Fruit fly (Drosophila melanogaster): ENCODE results near the gene CG8086.
A peak's percentile ranks its signal among the peaks of the same experiment; 100 is the strongest.

Gene CG8086

dm6 chr2L:8212666-8213270, 44.5 kb downstream of the CG8086 start, which contains the start of the genes CG8372 and CG8360 (continued):
- TF ChIP-seq Awh (GFP tag; IDR thresholded peaks at IDR 0.05) (peak; percentile 99), Dip3 (GFP tag; optimal IDR thresholded peaks at IDR 0.05) (peak; percentile 99), Myb (GFP tag; optimal IDR thresholded peaks at IDR 0.05) (peak; percentile 95), Atf3 (GFP tag; optimal IDR thresholded peaks at IDR 0.05) (peak; percentile 99), Lhr (GFP tag; optimal IDR thresholded peaks at IDR 0.05) (peak; percentile 92), CTCF (GFP tag; optimal IDR thresholded peaks at IDR 0.05) (peak; percentile 76), pum (GFP tag; optimal IDR thresholded peaks at IDR 0.05) (peak; percentile 99), CG9817 (tag; optimal IDR thresholded peaks at IDR 0.05) (peak; percentile 98), Aef1 (GFP tag; IDR thresholded peaks at IDR 0.05) (peak; percentile 99), CG14667 (GFP tag; IDR thresholded peaks at IDR 0.05) (peak; percentile 99), CG13894 (tag; optimal IDR thresholded peaks at IDR 0.05) (peak; percentile 96), CG14441 (GFP tag; IDR thresholded peaks at IDR 0.05) (peak; percentile 99), toy (GFP tag; IDR thresholded peaks at IDR 0.05) (peak; percentile 96), CrebB (tag; optimal IDR thresholded peaks at IDR 0.05) (peak; percentile 97), chif (GFP tag; optimal IDR thresholded peaks at IDR 0.05) (peak; percentile 99), CG1602 (GFP tag; optimal IDR thresholded peaks at IDR 0.05) (peak; percentile 99), CG34224 (GFP tag; IDR thresholded peaks at IDR 0.05; ENCODE audit: partially characterized antibody) (peak; percentile 42; the same call in 2 of the 3 replicates), Sry-δ (GFP tag; optimal IDR thresholded peaks at IDR 0.05) (peak; percentile 85), CG43689 (GFP tag; IDR thresholded peaks at IDR 0.05) (peak; percentile 98), trh (GFP tag; optimal IDR thresholded peaks at IDR 0.05) (peak; percentile 98), NC2α (GFP tag; optimal IDR thresholded peaks at IDR 0.05) (peak; percentile 97), nerfin-2 (GFP tag; IDR thresholded peaks at IDR 0.05; ENCODE audit: partially characterized antibody) (no peak), Elba2 (GFP tag; optimal IDR thresholded peaks at IDR 0.05) (peak; percentile 99), disco-r (GFP tag; optimal IDR thresholded peaks at IDR 0.05) (peak; percentile 98), CG1233 (GFP tag; optimal IDR thresholded peaks at IDR 0.05) (peak; percentile 98), ranshi (GFP tag; IDR thresholded peaks at IDR 0.05) (peak; percentile 99), CG4404 (GFP tag; IDR thresholded peaks at IDR 0.05) (peak; percentile 99), CG4707 (GFP tag; optimal IDR thresholded peaks at IDR 0.05) (peak; percentile 95), Hr3 (GFP tag; optimal IDR thresholded peaks at IDR 0.05) (peak; percentile 99), CG14860 (GFP tag; IDR thresholded peaks at IDR 0.05; ENCODE audit: partially characterized antibody) (no peak), crol (GFP tag; IDR thresholded peaks at IDR 0.05) (peak; percentile 79), ara (GFP tag; IDR thresholded peaks at IDR 0.05) (peak; percentile 99), luna (GFP tag; optimal IDR thresholded peaks at IDR 0.05) (peak; percentile 97), wor (GFP tag; IDR thresholded peaks at IDR 0.05) (peak; percentile 96), CHES-1-like (GFP tag; optimal IDR thresholded peaks at IDR 0.05) (peak; percentile 99), hb (GFP tag; IDR thresholded peaks at IDR 0.05; ENCODE audit: partially characterized antibody) (0 out of 3 replicates have a peak, but pooled peaks have one; percentile 31), crc (GFP tag; optimal IDR thresholded peaks at IDR 0.05) (peak; percentile 99), CG17829 (tag; optimal IDR thresholded peaks at IDR 0.05) (peak; percentile 98), CG17802 (tag; optimal IDR thresholded peaks at IDR 0.05) (peak; percentile 92), CG10431 (GFP tag; optimal IDR thresholded peaks at IDR 0.05) (peak; percentile 92), Drgx (GFP tag; IDR thresholded peaks at IDR 0.05) (peak; percentile 99), CG6813 (GFP tag; optimal IDR thresholded peaks at IDR 0.05) (peak; percentile 99), CG9437 (GFP tag; optimal IDR thresholded peaks at IDR 0.05) (peak; percentile 95), Eip74EF (GFP tag; optimal IDR thresholded peaks at IDR 0.05) (peak in 1 of 2 experiments; percentile 96), slp2 (GFP tag; optimal IDR thresholded peaks at IDR 0.05) (peak; percentile 99), zen (tag; optimal IDR thresholded peaks at IDR 0.05) (peak; percentile 97), br (optimal IDR thresholded peaks at IDR 0.05) (no peak), lab (GFP tag; optimal IDR thresholded peaks at IDR 0.05) (peak; percentile 99), CG15479 (GFP tag; optimal IDR thresholded peaks at IDR 0.05) (peak; percentile 68), CG3065 (GFP tag; optimal IDR thresholded peaks at IDR 0.05) (peak; percentile 97), gcm2 (GFP tag; optimal IDR thresholded peaks at IDR 0.05) (peak; percentile 99)

Measured in whole organism, embryonic.